Worm (Caenorhabditis elegans) whole organism, L2 larva: ENCODE results near the gene vhp-1.

ENCODE experiments used
- R02D3.7 ChIP-seq: fragments of 150-350 bp; optimal IDR thresholded peaks from 2 replicates; lab custom pipeline; 2014; ENCODE audit warnings: missing biosample characterization, missing genetic modification characterization
- Y55F3AM.14 ChIP-seq: fragments of 200-800 bp; sonication (Bioruptor generic); optimal IDR thresholded peaks from 2 replicates; lab custom pipeline; 2018; ENCODE audit warnings: mild to moderate bottlenecking, missing genetic modification characterization, missing compliant biosample characterization
- alr-1 ChIP-seq: fragments of 150-350 bp; optimal IDR thresholded peaks from 2 replicates; lab custom pipeline; 2014; ENCODE audit warnings: missing biosample characterization, missing genetic modification characterization
- ama-1 ChIP-seq: fragments of 150-350 bp; optimal IDR thresholded peaks from 2 replicates; lab custom pipeline; 2018; ENCODE audit warnings: inconsistent platforms
- blmp-1 ChIP-seq: sonication (generic microtip); optimal IDR thresholded peaks from 2 replicates; lab custom pipeline; 2017; ENCODE audit warnings: missing genetic modification characterization, mild to moderate bottlenecking, missing compliant biosample characterization, antibody characterized with exemption, moderate library complexity; ENCODE audit not compliant: insufficient read depth
- gmeb-1 ChIP-seq: fragments of 150-350 bp; optimal IDR thresholded peaks from 2 replicates; lab custom pipeline; 2014; ENCODE audit warnings: missing biosample characterization, missing genetic modification characterization
- mdl-1 ChIP-seq, 2 experiments: fragments of 150-350 bp in 1 of 2; sonication (generic microtip) in 1 of 2; optimal IDR thresholded peaks; 2 replicates each; lab custom pipeline; 2017; ENCODE audit warnings: missing biosample characterization in 2 of 2, missing genetic modification characterization in 2 of 2
- nhr-12 ChIP-seq: fragments of 150-350 bp; optimal IDR thresholded peaks from 2 replicates; lab custom pipeline; 2014; ENCODE audit warnings: missing biosample characterization, missing genetic modification characterization
- nhr-77 ChIP-seq: fragments of 150-350 bp; optimal IDR thresholded peaks from 2 replicates; lab custom pipeline; 2014; ENCODE audit warnings: missing biosample characterization, missing genetic modification characterization
- unc-62 ChIP-seq: fragments of 150-350 bp; optimal IDR thresholded peaks from 2 replicates; lab custom pipeline; 2014; ENCODE audit warnings: missing biosample characterization, missing genetic modification reagents, missing genetic modification characterization
- zag-1 ChIP-seq: fragments of 150-350 bp; optimal IDR thresholded peaks from 2 replicates; lab custom pipeline; 2014; ENCODE audit warnings: missing biosample characterization, missing genetic modification characterization

DNA sequence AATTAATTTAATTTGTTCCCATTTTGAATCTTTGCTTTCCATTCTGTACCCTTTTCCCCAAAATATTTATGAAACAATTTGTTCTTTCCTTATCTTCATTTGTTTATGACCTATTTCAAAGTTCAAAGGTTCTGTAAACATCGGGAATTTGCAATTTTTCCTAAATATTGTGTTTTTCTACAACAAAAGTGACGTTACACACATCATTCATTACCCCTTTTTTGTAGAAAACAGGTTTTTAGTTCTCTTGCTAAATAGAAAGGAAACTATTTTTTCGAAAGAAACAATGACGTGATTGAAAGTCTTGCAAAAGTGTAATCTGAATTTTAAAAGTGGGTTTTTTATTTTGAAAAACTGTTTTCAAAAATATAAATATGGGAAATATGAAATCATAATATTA lies 1.6 kb downstream of the vhp-1 start:
- no peak for TF ChIP-seq mdl-1 (tag; optimal IDR thresholded peaks at IDR 0.05; lab: Kevin White, UChicago)
- no peak for TF ChIP-seq alr-1 (tag; lab: Kevin White, UChicago)
- TF ChIP-seq R02D3.7 (tag; lab: Kevin White, UChicago): no peak
- TF ChIP-seq zag-1 (tag; lab: Kevin White, UChicago): no peak
- TF ChIP-seq nhr-12 (tag; lab: Kevin White, UChicago): no peak
- no peak for TF ChIP-seq ama-1 (lab: Kevin White, UChicago)
- no peak for TF ChIP-seq unc-62 (GFP tag; lab: Kevin White, UChicago)
- TF ChIP-seq blmp-1 (tag; lab: Kevin White, UChicago): no peak
- no peak for TF ChIP-seq gmeb-1
- no peak for TF ChIP-seq nhr-77 (tag; lab: Kevin White, UChicago)
- TF ChIP-seq Y55F3AM.14 (GFP tag; lab: Kevin White, UChicago): no peak
